Fruit fly (Drosophila melanogaster) whole organism, pupa: Measurements from ENCODE around the gene Pex11c.

Source experiments
- CG10348 ChIP-seq: fragments of 200-800 bp; sonication (Bioruptor generic); IDR thresholded peaks from 2 replicates; pipeline ENCODE4 v1.3.6; 2022; ENCODE audit warnings: missing biosample characterization, missing genetic modification characterization
- CG12605 ChIP-seq: fragments of 200-800 bp; sonication (Bioruptor generic); IDR thresholded peaks from 2 replicates; pipeline ENCODE4 v1.3.6; 2022; ENCODE audit warnings: missing biosample characterization, missing genetic modification characterization
- CG13204 ChIP-seq: fragments of 200-800 bp; sonication (Bioruptor generic); optimal IDR thresholded peaks from 2 replicates; lab custom pipeline; 2018; ENCODE audit warnings: missing biosample characterization, mild to moderate bottlenecking, missing genetic modification characterization, moderate library complexity
- CG14655 ChIP-seq: fragments of 200-800 bp; sonication (Bioruptor generic); optimal IDR thresholded peaks from 3 replicates; lab custom pipeline; 2017; ENCODE audit warnings: mild to moderate bottlenecking, missing biosample characterization, missing genetic modification reagents, missing genetic modification characterization
- CG15710 ChIP-seq: fragments of 200-800 bp; sonication (Bioruptor generic); optimal IDR thresholded peaks from 2 replicates; lab custom pipeline; 2018; ENCODE audit warnings: missing biosample characterization, mild to moderate bottlenecking, missing genetic modification characterization, moderate library complexity
- CG17806 ChIP-seq: fragments of 200-800 bp; sonication (Bioruptor generic); optimal IDR thresholded peaks from 2 replicates; lab custom pipeline; 2018; ENCODE audit warnings: missing biosample characterization, mild to moderate bottlenecking, missing genetic modification characterization, moderate library complexity
- CG32121 ChIP-seq: fragments of 200-800 bp; sonication (Bioruptor generic); IDR thresholded peaks from 2 replicates; pipeline ENCODE4 v1.3.6; 2022; ENCODE audit warnings: missing biosample characterization, missing genetic modification characterization
- CG34367 ChIP-seq: fragments of 200-800 bp; sonication (Bioruptor generic); optimal IDR thresholded peaks from 2 replicates; lab custom pipeline; 2018; ENCODE audit warnings: missing biosample characterization, mild to moderate bottlenecking, missing genetic modification characterization
- CG4496 ChIP-seq: fragments of 200-800 bp; sonication (Bioruptor generic); IDR thresholded peaks from 3 replicates; pipeline ENCODE4 v1.3.6; 2022; ENCODE audit warnings: missing biosample characterization, missing genetic modification characterization
- CG8159 ChIP-seq: fragments of 200-800 bp; sonication (Bioruptor generic); optimal IDR thresholded peaks from 3 replicates; lab custom pipeline; 2018; ENCODE audit warnings: missing biosample characterization, mild to moderate bottlenecking, missing genetic modification characterization, moderate library complexity
- CG8301 ChIP-seq: fragments of 200-800 bp; sonication (Bioruptor generic); optimal IDR thresholded peaks from 2 replicates; lab custom pipeline; 2018; ENCODE audit warnings: missing biosample characterization, mild to moderate bottlenecking, missing genetic modification characterization
- CG9948 ChIP-seq: fragments of 200-800 bp; sonication (Bioruptor generic); optimal IDR thresholded peaks from 2 replicates; lab custom pipeline; 2018; ENCODE audit warnings: missing biosample characterization, mild to moderate bottlenecking, missing genetic modification characterization, moderate library complexity
- D1 ChIP-seq: fragments of 200-800 bp; sonication (Bioruptor generic); optimal IDR thresholded peaks from 2 replicates; lab custom pipeline; 2018; ENCODE audit warnings: missing biosample characterization, mild to moderate bottlenecking, missing genetic modification characterization, moderate library complexity
- EcR ChIP-seq: fragments of 200-800 bp; sonication (Bioruptor generic); optimal IDR thresholded peaks from 3 replicates; lab custom pipeline; 2019; ENCODE audit warnings: missing biosample characterization, missing genetic modification characterization, mild to moderate bottlenecking, moderate library complexity, missing genetic modification reagents
- Ets98B ChIP-seq: fragments of 200-800 bp; sonication (Bioruptor generic); IDR thresholded peaks from 2 replicates; pipeline ENCODE4 v1.3.6; 2022; ENCODE audit warnings: missing biosample characterization, missing genetic modification characterization
- Pif1A ChIP-seq: fragments of 200-800 bp; sonication (Bioruptor generic); optimal IDR thresholded peaks from 3 replicates; lab custom pipeline; 2016; ENCODE audit warnings: missing biosample characterization, missing genetic modification characterization
- Pif1B ChIP-seq: fragments of 200-800 bp; sonication (Bioruptor generic); optimal IDR thresholded peaks from 3 replicates; lab custom pipeline; 2016; ENCODE audit warnings: missing biosample characterization, missing genetic modification characterization
- Snoo ChIP-seq: fragments of 200-800 bp; sonication (Bioruptor generic); optimal IDR thresholded peaks from 3 replicates; lab custom pipeline; 2017; ENCODE audit warnings: missing biosample characterization, mild to moderate bottlenecking, missing genetic modification characterization, inconsistent platforms
- fd96Ca ChIP-seq: fragments of 200-800 bp; sonication (Bioruptor generic); IDR thresholded peaks from 3 replicates; pipeline ENCODE4 v1.3.6; 2022; ENCODE audit warnings: missing biosample characterization, missing genetic modification characterization
- gl ChIP-seq: fragments of 200-800 bp; sonication (Bioruptor generic); optimal IDR thresholded peaks from 2 replicates; lab custom pipeline; 2018; ENCODE audit warnings: missing biosample characterization, mild to moderate bottlenecking, missing genetic modification characterization
- rn ChIP-seq: fragments of 200-800 bp; sonication (Bioruptor generic); IDR thresholded peaks from 2 replicates; pipeline ENCODE4 v1.3.6; 2022; ENCODE audit warnings: missing biosample characterization, missing genetic modification characterization

Pex11c gene

DNA sequence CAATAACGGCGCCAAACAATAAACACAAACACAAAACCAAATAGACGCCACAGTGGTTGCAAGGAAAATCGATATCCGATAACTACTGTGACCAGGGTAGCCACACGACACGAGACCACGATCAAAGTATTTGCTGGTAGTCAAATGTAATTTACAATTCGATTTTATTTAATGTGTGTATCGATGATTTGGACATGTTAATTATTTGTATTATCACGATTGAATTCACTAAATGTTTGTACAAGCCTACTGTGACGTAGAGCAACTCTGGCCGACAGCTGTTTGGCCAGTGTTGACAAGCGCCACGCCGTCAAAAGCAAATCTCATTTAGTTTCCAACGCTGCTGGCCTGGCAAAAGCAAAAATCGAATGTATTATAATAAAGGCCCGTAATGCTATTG is 6.9 kb upstream of the Pex11c start, which contains the start of the genes Rad60 and EloA:
Gene Rad60, minus strand, starts transcription at position 222 of the 400 bp plus-strand sequence.
Gene EloA, plus strand, starts transcription at position 308 of the 400 bp plus-strand sequence.
- peak; percentile 58 for TF ChIP-seq CG8159
- TF ChIP-seq CG34367 = peak; percentile 41
- 0 out of 2 replicates have a peak, but pooled peaks have one; percentile 24 for TF ChIP-seq rn (GFP tag; lab: Robert Waterston, UW)
- peak; percentile 65 for TF ChIP-seq Pif1B (GFP tag; lab: Kevin White, UChicago)
- TF ChIP-seq CG9948 (tag; lab: Kevin White, UChicago) = peak; percentile 26
- peak; percentile 79 for TF ChIP-seq fd96Ca (GFP tag; lab: Robert Waterston, UW)
- TF ChIP-seq CG13204 = no peak
- TF ChIP-seq CG14655 = no peak
- TF ChIP-seq CG32121 (GFP tag; lab: Robert Waterston, UW) = 0 out of 2 replicates have a peak, but pooled peaks have one; percentile 12
- TF ChIP-seq CG8301 (tag; lab: Kevin White, UChicago) = peak; percentile 48
- TF ChIP-seq CG10348 (GFP tag; lab: Robert Waterston, UW) = no peak
- TF ChIP-seq D1 (tag; lab: Kevin White, UChicago) = no peak
- TF ChIP-seq EcR (GFP tag; lab: Kevin White, UChicago) = no peak
- TF ChIP-seq Ets98B (GFP tag; lab: Robert Waterston, UW) = peak; percentile 70
- TF ChIP-seq CG15710 (tag; lab: Kevin White, UChicago) = peak; percentile 60
- TF ChIP-seq CG17806 (tag; lab: Kevin White, UChicago) = peak; percentile 48
- TF ChIP-seq CG4496 (GFP tag; lab: Robert Waterston, UW) = peak; percentile 81
- peak; percentile 59 for TF ChIP-seq Snoo
- peak; percentile 33 for TF ChIP-seq gl (tag; lab: Kevin White, UChicago)

DNA sequence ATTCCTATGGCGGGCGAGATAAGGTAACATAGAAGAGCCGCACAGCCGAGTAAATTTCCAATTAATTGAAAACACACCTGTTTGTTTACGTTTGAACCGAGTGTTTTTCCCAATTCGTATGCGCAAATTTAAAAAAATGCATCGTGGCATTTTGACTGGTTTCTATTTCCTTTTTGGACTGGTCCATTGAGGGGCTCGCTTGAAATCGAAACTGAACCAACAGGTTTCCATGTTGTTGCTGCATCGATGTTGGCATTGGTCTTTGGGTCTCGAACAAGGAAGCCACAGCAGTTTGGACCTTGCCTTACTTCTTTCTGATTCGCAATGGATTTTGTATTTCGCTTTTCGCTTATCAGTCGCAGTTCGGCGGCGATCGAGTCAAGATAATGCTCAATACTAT is 359 bp downstream of the Pex11c start:
- TF ChIP-seq Pif1B (GFP tag; lab: Kevin White, UChicago) (no peak), Pif1A (GFP tag; lab: Kevin White, UChicago) (no peak), Snoo (no peak), rn (GFP tag; lab: Robert Waterston, UW) (no peak), CG17806 (tag; lab: Kevin White, UChicago) (no peak), gl (tag; lab: Kevin White, UChicago) (no peak), fd96Ca (GFP tag; lab: Robert Waterston, UW) (no peak), CG13204 (no peak), Ets98B (GFP tag; lab: Robert Waterston, UW) (no peak), D1 (tag; lab: Kevin White, UChicago) (no peak), CG10348 (GFP tag; lab: Robert Waterston, UW) (no peak), CG14655 (no peak)

DNA sequence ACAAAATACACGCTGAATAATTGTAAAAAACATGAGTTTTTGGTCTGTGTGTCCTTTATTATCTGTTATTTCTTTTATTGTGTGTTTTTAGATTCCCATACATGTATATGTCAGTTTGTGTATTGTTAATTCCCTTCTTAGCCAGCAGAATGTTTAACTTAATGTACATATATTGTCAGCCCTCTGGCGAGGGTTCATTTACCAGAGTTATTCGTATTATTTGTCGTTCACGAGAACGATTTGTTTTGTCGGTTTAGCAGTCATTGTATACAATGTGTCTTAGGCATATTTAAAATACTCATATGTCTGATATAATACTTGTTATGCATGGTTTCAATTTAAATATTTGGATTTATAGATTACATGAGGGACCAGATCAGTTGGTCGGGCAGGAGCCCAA is 2.4 kb downstream of the Pex11c start:
- TF ChIP-seq CG8301 (tag; lab: Kevin White, UChicago) = no peak
- TF ChIP-seq D1 (tag; lab: Kevin White, UChicago) = no peak
- no peak for TF ChIP-seq CG12605 (GFP tag; lab: Robert Waterston, UW)
- no peak for TF ChIP-seq rn (GFP tag; lab: Robert Waterston, UW)
- TF ChIP-seq gl (tag; lab: Kevin White, UChicago) = no peak
- no peak for TF ChIP-seq CG14655
- no peak for TF ChIP-seq fd96Ca (GFP tag; lab: Robert Waterston, UW)
- TF ChIP-seq CG32121 (GFP tag; lab: Robert Waterston, UW) = no peak
- TF ChIP-seq Pif1B (GFP tag; lab: Kevin White, UChicago) = no peak
- no peak for TF ChIP-seq CG9948 (tag; lab: Kevin White, UChicago)
- TF ChIP-seq CG15710 (tag; lab: Kevin White, UChicago) = no peak
- no peak for TF ChIP-seq CG13204
- TF ChIP-seq Snoo = no peak
- TF ChIP-seq Pif1A (GFP tag; lab: Kevin White, UChicago) = no peak
- TF ChIP-seq EcR (GFP tag; lab: Kevin White, UChicago) = no peak
- TF ChIP-seq CG34367 = no peak
- no peak for TF ChIP-seq CG4496 (GFP tag; lab: Robert Waterston, UW)
- TF ChIP-seq CG10348 (GFP tag; lab: Robert Waterston, UW) = no peak
- TF ChIP-seq CG8159 = no peak

DNA sequence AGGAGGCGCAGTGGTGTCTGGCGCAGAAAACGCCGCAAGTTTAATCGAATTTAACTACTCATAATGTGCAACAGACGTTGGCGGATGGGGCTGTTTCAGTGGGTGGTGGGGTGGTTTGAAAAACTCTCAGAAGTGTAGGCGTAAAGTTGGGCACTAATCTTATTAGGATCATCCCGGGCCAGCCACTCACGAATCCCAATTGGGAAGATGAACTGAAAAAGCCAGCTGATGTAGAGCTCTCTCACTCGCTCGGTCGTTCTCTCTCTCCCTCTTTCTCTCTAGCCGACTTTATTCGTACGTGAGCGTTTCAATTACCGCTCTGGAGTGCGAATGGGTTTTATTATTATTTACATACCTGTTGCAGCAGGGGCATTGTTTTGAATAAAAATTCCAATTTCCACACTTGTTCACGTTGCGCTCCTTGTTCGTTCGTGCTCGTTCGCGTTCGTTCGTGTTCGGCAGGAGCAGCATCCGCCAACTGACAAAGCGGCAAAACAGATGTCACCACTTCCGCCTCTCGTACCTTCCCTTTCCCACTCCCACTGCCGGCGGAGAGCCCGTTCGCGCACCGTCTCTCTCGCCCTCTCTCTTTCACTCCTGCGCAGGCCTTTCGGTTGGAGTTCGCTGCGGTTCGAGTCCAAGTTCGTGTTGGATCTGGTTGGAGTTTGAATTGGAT is 20.7 kb downstream of the Pex11c start:
- peak; percentile 5 for TF ChIP-seq CG8159
- TF ChIP-seq CG34367 = no peak
- peak; percentile 70 for TF ChIP-seq CG4496 (GFP tag; lab: Robert Waterston, UW)
- no peak for TF ChIP-seq CG10348 (GFP tag; lab: Robert Waterston, UW)
- no peak for TF ChIP-seq Ets98B (GFP tag; lab: Robert Waterston, UW)
- TF ChIP-seq CG15710 (tag; lab: Kevin White, UChicago) = no peak
- TF ChIP-seq rn (GFP tag; lab: Robert Waterston, UW) = no peak
- TF ChIP-seq CG17806 (tag; lab: Kevin White, UChicago) = no peak
- peak; percentile 73 for TF ChIP-seq CG13204
- no peak for TF ChIP-seq gl (tag; lab: Kevin White, UChicago)
- TF ChIP-seq CG32121 (GFP tag; lab: Robert Waterston, UW) = no peak
- TF ChIP-seq fd96Ca (GFP tag; lab: Robert Waterston, UW) = no peak
- TF ChIP-seq CG9948 (tag; lab: Kevin White, UChicago) = no peak
- no peak for TF ChIP-seq Pif1A (GFP tag; lab: Kevin White, UChicago)
- TF ChIP-seq CG14655 = no peak
- peak; percentile 66 for TF ChIP-seq CG12605 (GFP tag; lab: Robert Waterston, UW)
- no peak for TF ChIP-seq EcR (GFP tag; lab: Kevin White, UChicago)
- TF ChIP-seq Snoo = no peak
- TF ChIP-seq Pif1B (GFP tag; lab: Kevin White, UChicago) = no peak

DNA sequence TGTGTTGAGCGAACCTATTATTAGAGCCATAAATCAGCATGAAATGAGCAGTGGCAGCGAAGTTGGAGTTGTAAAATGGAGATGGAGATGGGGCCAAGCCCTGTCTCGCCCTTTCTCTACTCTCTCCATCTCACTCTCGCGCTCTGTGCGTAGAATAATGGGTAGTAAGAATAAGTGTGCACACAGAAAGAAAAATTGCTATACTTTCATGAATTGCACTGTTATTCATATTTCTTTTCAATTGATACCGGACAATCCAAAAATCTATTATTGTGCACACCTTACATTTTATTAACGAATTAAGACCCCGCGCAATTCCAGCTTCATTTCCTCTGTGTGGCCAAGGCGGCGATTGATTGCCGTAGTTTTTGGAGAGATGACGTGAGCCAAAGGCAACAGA is 21.7 kb downstream of the Pex11c start:
- TF ChIP-seq CG12605 (GFP tag; lab: Robert Waterston, UW) (no peak), fd96Ca (GFP tag; lab: Robert Waterston, UW) (no peak), CG4496 (GFP tag; lab: Robert Waterston, UW) (no peak), gl (tag; lab: Kevin White, UChicago) (no peak), D1 (tag; lab: Kevin White, UChicago) (no peak), CG14655 (no peak), CG32121 (GFP tag; lab: Robert Waterston, UW) (no peak), CG15710 (tag; lab: Kevin White, UChicago) (no peak), Pif1B (GFP tag; lab: Kevin White, UChicago) (no peak), Ets98B (GFP tag; lab: Robert Waterston, UW) (no peak), CG17806 (tag; lab: Kevin White, UChicago) (no peak), rn (GFP tag; lab: Robert Waterston, UW) (no peak), CG8301 (tag; lab: Kevin White, UChicago) (no peak), CG8159 (no peak), CG34367 (no peak), CG9948 (tag; lab: Kevin White, UChicago) (no peak)
